Worm (Caenorhabditis elegans): Measurements from ENCODE around the gene kcc-3.

The kcc-3 gene

DNA sequence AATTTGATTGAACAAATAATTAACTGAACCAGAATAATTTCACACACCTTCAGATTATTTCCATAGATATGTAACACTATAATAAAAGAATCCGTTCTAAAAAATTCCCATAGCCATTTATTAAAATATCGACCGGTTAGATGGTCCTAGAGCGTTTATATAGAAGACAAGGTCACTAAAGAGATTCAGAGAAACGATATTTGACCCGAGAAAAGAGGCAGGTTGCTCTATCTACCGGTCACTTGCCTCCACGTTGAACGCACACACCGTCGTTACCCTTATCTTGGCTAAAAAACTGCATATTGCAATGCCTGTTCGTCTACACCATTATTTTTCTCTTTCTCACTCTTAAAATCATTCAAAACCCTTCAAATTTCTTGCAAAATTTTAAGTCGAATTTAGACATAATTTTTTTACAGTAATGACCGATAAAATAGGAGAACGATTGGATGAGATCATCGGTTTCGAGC is 52.9 kb downstream of the kcc-3 start, which contains the start of gene C07D10.5:
C07D10.5 (plus strand) TSS at position 420 of the 470 bp plus-strand sequence.
- no peak for TF ChIP-seq unc-62 (GFP tag; optimal IDR thresholded peaks at IDR 0.05)

DNA sequence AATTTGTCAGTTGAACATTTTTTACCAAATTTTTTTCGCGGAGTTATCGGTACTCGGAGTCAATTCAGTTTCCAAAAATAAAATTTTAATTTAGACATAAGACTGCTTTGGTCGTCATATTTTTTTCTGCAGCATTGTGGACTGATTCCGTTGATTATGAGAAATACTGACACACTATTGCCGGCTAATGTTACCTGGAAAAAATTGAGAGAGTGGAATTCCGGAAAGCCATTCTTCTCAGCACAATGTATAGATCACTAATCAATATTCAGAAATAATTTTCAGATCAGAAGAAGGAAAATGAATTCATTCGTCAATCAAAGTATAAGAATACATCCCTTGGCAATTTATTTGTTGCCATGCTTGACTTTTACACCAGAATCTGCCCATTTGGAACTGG is 55.1 kb downstream of the kcc-3 start, which contains the start of gene C07D10.6:
C07D10.6 (plus strand) TSS at position 301 of the 400 bp plus-strand sequence.
- no peak for TF ChIP-seq unc-62 (GFP tag; optimal IDR thresholded peaks at IDR 0.05)
